4 fruit fly cellular contexts compared by ENCODE assay signal in the genomic region with DNA sequence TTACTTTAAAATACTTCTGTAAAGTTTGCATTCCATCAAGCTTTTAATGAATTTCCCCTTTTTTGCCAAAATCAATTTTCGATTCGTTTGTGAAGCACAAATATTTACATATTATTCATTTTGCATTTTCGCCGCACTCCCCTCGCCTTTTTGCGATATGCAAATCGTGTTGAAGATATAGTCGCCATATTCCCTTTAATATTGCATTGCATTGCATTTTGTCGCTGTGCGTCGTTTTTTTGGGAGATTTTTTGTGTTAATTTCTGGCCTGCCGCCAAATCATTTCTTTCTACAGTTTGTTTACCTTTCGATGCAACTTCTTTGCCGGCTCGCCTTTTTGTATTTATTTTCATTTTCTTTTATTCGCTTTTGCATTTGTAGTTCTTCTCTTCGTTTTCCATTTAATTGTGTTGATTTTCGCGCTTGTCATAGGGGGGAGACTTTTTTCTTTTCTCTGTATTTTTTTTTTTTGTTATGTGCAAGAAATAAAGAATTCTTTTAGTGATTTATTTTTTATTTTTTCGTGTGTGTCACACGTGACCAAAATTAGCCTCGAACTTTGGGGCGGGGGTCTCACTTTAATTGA.
TF ChIP-seq lines count a peak whose summit lies in the region.

No protein-coding gene starts in this region.

- no peak for TF ChIP-seq CTCF in whole organism, embryonic (GFP tag; optimal IDR thresholded peaks at IDR 0.05; lab: Kevin White, UChicago)

TF ChIP-seq in whole organism, adult, 20 proteins besides CTCF, POLR2A, EP300 and RAD21:
- TF ChIP-seq CG5204 (GFP tag; optimal IDR thresholded peaks at IDR 0.05; lab: Kevin White, UChicago): no peak
- TF ChIP-seq tj (GFP tag; optimal IDR thresholded peaks at IDR 0.05; lab: Kevin White, UChicago): peak; percentile 92

TF ChIP-seq in whole organism, embryonic, 481 proteins besides CTCF, POLR2A, EP300 and RAD21:
- TF ChIP-seq klu (GFP tag; IDR thresholded peaks at IDR 0.05; lab: Robert Waterston, UW) (no peak), CG13296 (GFP tag; optimal IDR thresholded peaks at IDR 0.05; lab: Kevin White, UChicago) (no peak), CG3847 (GFP tag; IDR thresholded peaks at IDR 0.05; lab: Robert Waterston, UW) (no peak), slou (GFP tag; optimal IDR thresholded peaks at IDR 0.05; lab: Kevin White, UChicago) (no peak), exex (tag; optimal IDR thresholded peaks at IDR 0.05; lab: Kevin White, UChicago) (no peak), Drgx (GFP tag; IDR thresholded peaks at IDR 0.05; lab: Robert Waterston, UW) (peak; percentile 78), CG2199 (GFP tag; IDR thresholded peaks at IDR 0.05; lab: Robert Waterston, UW) (0 out of 3 replicates have a peak, but pooled peaks have one; percentile 31), twi (tag; optimal IDR thresholded peaks at IDR 0.05; lab: Kevin White, UChicago) (no peak), sna (GFP tag; IDR thresholded peaks at IDR 0.05; lab: Robert Waterston, UW; ENCODE audit: partially characterized antibody) (no peak), CG18764 (GFP tag; optimal IDR thresholded peaks at IDR 0.05; lab: Kevin White, UChicago) (no peak)
TF ChIP-seq in whole organism, embryonic: peak in this region for 2.

TF ChIP-seq in whole organism, prepupa, 60 proteins besides CTCF, POLR2A, EP300 and RAD21:
- TF ChIP-seq CG10631 (GFP tag; optimal IDR thresholded peaks at IDR 0.05; lab: Kevin White, UChicago): no peak
- peak; percentile 53 for TF ChIP-seq Eip78C (GFP tag; lab: Kevin White, UChicago)
- no peak for TF ChIP-seq Lpt (GFP tag; optimal IDR thresholded peaks at IDR 0.05; lab: Kevin White, UChicago)
- no peak for TF ChIP-seq spab (GFP tag; optimal IDR thresholded peaks at IDR 0.05; lab: Kevin White, UChicago)
- TF ChIP-seq CG6854 (GFP tag; optimal IDR thresholded peaks at IDR 0.05; lab: Kevin White, UChicago): no peak
- TF ChIP-seq salr (GFP tag; optimal IDR thresholded peaks at IDR 0.05; lab: Kevin White, UChicago): peak in 1 of 2 experiments; percentile 43
- no peak for TF ChIP-seq Eip93F (GFP tag; optimal IDR thresholded peaks at IDR 0.05; lab: Kevin White, UChicago)
- TF ChIP-seq CG9139 (GFP tag; optimal IDR thresholded peaks at IDR 0.05; lab: Kevin White, UChicago): no peak
- no peak for TF ChIP-seq topi (GFP tag; optimal IDR thresholded peaks at IDR 0.05; lab: Kevin White, UChicago)
- no peak for TF ChIP-seq CG8632 (GFP tag; optimal IDR thresholded peaks at IDR 0.05; lab: Kevin White, UChicago)
- TF ChIP-seq CG6276 (GFP tag; optimal IDR thresholded peaks at IDR 0.05; lab: Kevin White, UChicago): peak; percentile 71
- TF ChIP-seq CG16779 (tag; optimal IDR thresholded peaks at IDR 0.05; lab: Kevin White, UChicago): no peak
- TF ChIP-seq CG6163 (GFP tag; IDR thresholded peaks at IDR 0.05; lab: Robert Waterston, UW): peak; percentile 67; the same call in 2 of the 3 replicates
- TF ChIP-seq CG32006 (GFP tag; optimal IDR thresholded peaks at IDR 0.05; lab: Kevin White, UChicago): peak; percentile 1
- TF ChIP-seq fd85E (GFP tag; optimal IDR thresholded peaks at IDR 0.05; lab: Kevin White, UChicago): no peak
- no peak for TF ChIP-seq acj6 (GFP tag; optimal IDR thresholded peaks at IDR 0.05; lab: Kevin White, UChicago)
- no peak for TF ChIP-seq Ets96B (tag; optimal IDR thresholded peaks at IDR 0.05; lab: Kevin White, UChicago)
- TF ChIP-seq Sox14 (GFP tag; optimal IDR thresholded peaks at IDR 0.05; lab: Kevin White, UChicago): no peak
- TF ChIP-seq net (GFP tag; optimal IDR thresholded peaks at IDR 0.05; lab: Kevin White, UChicago): peak; percentile 8
- no peak for TF ChIP-seq CG10669 (GFP tag; optimal IDR thresholded peaks at IDR 0.05; lab: Kevin White, UChicago)
- TF ChIP-seq CG3032 (tag; optimal IDR thresholded peaks at IDR 0.05; lab: Kevin White, UChicago): no peak
- TF ChIP-seq eg (GFP tag; IDR thresholded peaks at IDR 0.05; lab: Robert Waterston, UW): peak; percentile 88
- peak; percentile 67 for TF ChIP-seq CG8119 (GFP tag; IDR thresholded peaks at IDR 0.05; lab: Robert Waterston, UW)
- TF ChIP-seq CG34406 (GFP tag; optimal IDR thresholded peaks at IDR 0.05; lab: Kevin White, UChicago): no peak
- peak; percentile 44 for TF ChIP-seq Gug (GFP tag; IDR thresholded peaks at IDR 0.05; lab: Robert Waterston, UW)
- TF ChIP-seq CG15336 (GFP tag; IDR thresholded peaks at IDR 0.05; lab: Robert Waterston, UW): peak; percentile 60

TF ChIP-seq in whole organism, pupa, 21 proteins besides CTCF, POLR2A, EP300 and RAD21:
- no peak for TF ChIP-seq CG8301 (tag; optimal IDR thresholded peaks at IDR 0.05; lab: Kevin White, UChicago)
- no peak for TF ChIP-seq CG17806 (tag; optimal IDR thresholded peaks at IDR 0.05; lab: Kevin White, UChicago)
- no peak for TF ChIP-seq CG34367 (tag; optimal IDR thresholded peaks at IDR 0.05; lab: Kevin White, UChicago)
- TF ChIP-seq CG4496 (GFP tag; IDR thresholded peaks at IDR 0.05; lab: Robert Waterston, UW): peak; percentile 90
- TF ChIP-seq rn (GFP tag; IDR thresholded peaks at IDR 0.05; lab: Robert Waterston, UW): peak; percentile 67; the same call in 1 of the 2 replicates
- peak; percentile 79 for TF ChIP-seq CG32121 (GFP tag; IDR thresholded peaks at IDR 0.05; lab: Robert Waterston, UW)
- TF ChIP-seq fd96Ca (GFP tag; IDR thresholded peaks at IDR 0.05; lab: Robert Waterston, UW): peak; percentile 77
- no peak for TF ChIP-seq Snoo (tag; optimal IDR thresholded peaks at IDR 0.05; lab: Kevin White, UChicago)
- no peak for TF ChIP-seq CG8159 (tag; optimal IDR thresholded peaks at IDR 0.05; lab: Kevin White, UChicago)
- TF ChIP-seq CG14655 (GFP tag; optimal IDR thresholded peaks at IDR 0.05; lab: Kevin White, UChicago): peak; percentile 41
- peak; percentile 80 for TF ChIP-seq CG12605 (GFP tag; IDR thresholded peaks at IDR 0.05; lab: Robert Waterston, UW)
- peak; percentile 90 for TF ChIP-seq Ets98B (GFP tag; IDR thresholded peaks at IDR 0.05; lab: Robert Waterston, UW)
- peak; percentile 14 for TF ChIP-seq Pif1A (GFP tag; optimal IDR thresholded peaks at IDR 0.05; lab: Kevin White, UChicago)
